Fruit fly (Drosophila melanogaster) whole organism, embryonic: ENCODE data around the gene Nup153.

ENCODE experiments used
- ATbp ChIP-seq: fragments of 200-800 bp; sonication (Bioruptor generic); optimal IDR thresholded peaks from 2 replicates; lab custom pipeline; 2017; ENCODE audit warnings: missing biosample characterization, mild to moderate bottlenecking, missing genetic modification characterization, missing genetic modification reagents
- Antp ChIP-seq: fragments of 200-800 bp; sonication (Bioruptor generic); optimal IDR thresholded peaks from 3 replicates; lab custom pipeline; 2016; ENCODE audit warnings: missing biosample characterization, missing genetic modification characterization
- B-H1 ChIP-seq: fragments of 200-800 bp; sonication (Bioruptor generic); IDR thresholded peaks from 3 replicates; pipeline ENCODE4 v1.3.6; 2022; ENCODE audit warnings: missing biosample characterization, missing genetic modification characterization
- CG10274 ChIP-seq: fragments of 200-800 bp; sonication (Bioruptor generic); optimal IDR thresholded peaks from 3 replicates; lab custom pipeline; 2017; ENCODE audit warnings: missing biosample characterization, mild to moderate bottlenecking, missing genetic modification characterization
- CG10959 ChIP-seq: fragments of 200-800 bp; sonication (Bioruptor generic); IDR thresholded peaks from 2 replicates; pipeline ENCODE4 v1.3.6; 2022; ENCODE audit warnings: missing biosample characterization, missing genetic modification characterization
- CG11560 ChIP-seq: fragments of 200-800 bp; sonication (Bioruptor generic); IDR thresholded peaks from 3 replicates; pipeline ENCODE4 v1.3.6; 2022; ENCODE audit warnings: missing biosample characterization, missing genetic modification characterization
- CG12391 ChIP-seq: fragments of 200-800 bp; sonication (Bioruptor generic); optimal IDR thresholded peaks from 3 replicates; lab custom pipeline; 2018; ENCODE audit warnings: missing biosample characterization, mild to moderate bottlenecking, missing genetic modification characterization, moderate library complexity
- CG16779 ChIP-seq: fragments of 200-800 bp; sonication (Bioruptor generic); IDR thresholded peaks from 2 replicates; pipeline ENCODE4 v1.3.6; 2022; ENCODE audit warnings: missing biosample characterization, missing genetic modification characterization
- CG17568 ChIP-seq: fragments of 200-800 bp; sonication (Bioruptor generic); optimal IDR thresholded peaks from 2 replicates; lab custom pipeline; 2018; ENCODE audit warnings: missing biosample characterization, mild to moderate bottlenecking, missing genetic modification characterization, moderate library complexity
- CG18476 ChIP-seq: fragments of 200-800 bp; sonication (Bioruptor generic); optimal IDR thresholded peaks from 2 replicates; lab custom pipeline; 2016; ENCODE audit warnings: missing biosample characterization, mild to moderate bottlenecking, missing genetic modification characterization
- CG18619 ChIP-seq: fragments of 200-800 bp; sonication (Bioruptor generic); optimal IDR thresholded peaks from 3 replicates; lab custom pipeline; 2017; ENCODE audit warnings: missing biosample characterization, mild to moderate bottlenecking, missing genetic modification characterization
- CG18764 ChIP-seq: fragments of 200-800 bp; sonication (Bioruptor generic); optimal IDR thresholded peaks from 3 replicates; lab custom pipeline; 2016; ENCODE audit warnings: missing biosample characterization, missing genetic modification characterization
- CG31224 ChIP-seq: fragments of 200-800 bp; sonication (Bioruptor generic); IDR thresholded peaks from 2 replicates; pipeline ENCODE4 v1.3.6; 2022; ENCODE audit warnings: missing biosample characterization, missing genetic modification characterization
- CG3163 ChIP-seq: fragments of 200-800 bp; sonication (Bioruptor generic); optimal IDR thresholded peaks from 3 replicates; lab custom pipeline; 2016; ENCODE audit warnings: missing biosample characterization, missing genetic modification characterization
- CG3281 ChIP-seq: fragments of 200-800 bp; sonication (Bioruptor generic); optimal IDR thresholded peaks from 3 replicates; lab custom pipeline; 2017; ENCODE audit warnings: missing biosample characterization, mild to moderate bottlenecking, missing genetic modification characterization
- CG33557 ChIP-seq: fragments of 200-800 bp; sonication (Bioruptor generic); optimal IDR thresholded peaks from 2 replicates; lab custom pipeline; 2019; ENCODE audit warnings: missing biosample characterization, mild to moderate bottlenecking, missing genetic modification characterization, moderate library complexity
- CG3838 ChIP-seq: fragments of 200-800 bp; sonication (Bioruptor generic); optimal IDR thresholded peaks from 3 replicates; lab custom pipeline; 2016; ENCODE audit warnings: missing biosample characterization, missing genetic modification characterization
- CG43689 ChIP-seq: fragments of 200-800 bp; sonication (Bioruptor generic); IDR thresholded peaks from 2 replicates; pipeline ENCODE4 v1.3.6; 2022; ENCODE audit warnings: missing biosample characterization, missing genetic modification characterization
- CG7963 ChIP-seq: fragments of 200-800 bp; sonication (Bioruptor generic); IDR thresholded peaks from 3 replicates; pipeline ENCODE4 v1.3.6; 2022; ENCODE audit warnings: missing biosample characterization, missing genetic modification characterization; ENCODE audit not compliant: partially characterized antibody
- CG7987 ChIP-seq: fragments of 200-800 bp; sonication (Bioruptor generic); optimal IDR thresholded peaks from 2 replicates; lab custom pipeline; 2018; ENCODE audit warnings: missing biosample characterization, mild to moderate bottlenecking, missing genetic modification characterization, moderate library complexity
- CG9215 ChIP-seq: fragments of 200-800 bp; sonication (Bioruptor generic); IDR thresholded peaks from 2 replicates; pipeline ENCODE4 v1.3.6; 2022; ENCODE audit warnings: missing biosample characterization, missing genetic modification characterization
- CHES-1-like ChIP-seq: fragments of 200-800 bp; sonication (Bioruptor generic); optimal IDR thresholded peaks from 2 replicates; lab custom pipeline; 2016; ENCODE audit warnings: missing biosample characterization, missing genetic modification characterization
- GATAe ChIP-seq: fragments of 200-800 bp; sonication (Bioruptor generic); conservative IDR thresholded peaks from 2 replicates; pipeline ENCODE4 v1.3.6; 2022; ENCODE audit warnings: missing biosample characterization, missing genetic modification characterization
- H2.0 ChIP-seq: fragments of 200-800 bp; sonication (Bioruptor generic); IDR thresholded peaks from 2 replicates; pipeline ENCODE4 v1.3.6; 2022; ENCODE audit warnings: missing biosample characterization, missing genetic modification characterization
- Hey ChIP-seq: fragments of 200-800 bp; sonication (Bioruptor generic); optimal IDR thresholded peaks from 3 replicates; lab custom pipeline; 2018; ENCODE audit warnings: missing biosample characterization, mild to moderate bottlenecking, missing genetic modification characterization
- Lhr ChIP-seq: fragments of 200-800 bp; sonication (Bioruptor generic); optimal IDR thresholded peaks from 3 replicates; lab custom pipeline; 2017; ENCODE audit warnings: mild to moderate bottlenecking, missing biosample characterization, missing genetic modification reagents, missing genetic modification characterization
- MTF-1 ChIP-seq: fragments of 200-800 bp; sonication (Bioruptor generic); optimal IDR thresholded peaks from 2 replicates; lab custom pipeline; 2018; ENCODE audit warnings: missing biosample characterization, mild to moderate bottlenecking, missing genetic modification characterization, borderline replicate concordance
- NK7.1 ChIP-seq: fragments of 200-800 bp; sonication (Bioruptor generic); optimal IDR thresholded peaks from 3 replicates; lab custom pipeline; 2016; ENCODE audit warnings: missing biosample characterization, missing genetic modification characterization
- Neu2 ChIP-seq: fragments of 200-800 bp; sonication (Bioruptor generic); optimal IDR thresholded peaks from 3 replicates; lab custom pipeline; 2016; ENCODE audit warnings: missing biosample characterization, missing genetic modification characterization, borderline replicate concordance
- Side ChIP-seq: fragments of 200-800 bp; sonication (Bioruptor generic); optimal IDR thresholded peaks from 2 replicates; lab custom pipeline; 2016; ENCODE audit warnings: missing biosample characterization, missing genetic modification characterization
- Sry-β ChIP-seq: fragments of 200-800 bp; sonication (Bioruptor generic); optimal IDR thresholded peaks from 2 replicates; lab custom pipeline; 2018; ENCODE audit warnings: missing biosample characterization, mild to moderate bottlenecking, missing genetic modification characterization, moderate library complexity
- Sry-δ ChIP-seq: fragments of 200-800 bp; sonication (Bioruptor generic); optimal IDR thresholded peaks from 2 replicates; lab custom pipeline; 2016; ENCODE audit warnings: missing biosample characterization, missing genetic modification characterization
- Ssrp ChIP-seq: fragments of 200-800 bp; sonication (Bioruptor generic); optimal IDR thresholded peaks from 2 replicates; lab custom pipeline; 2018; ENCODE audit warnings: missing biosample characterization, mild to moderate bottlenecking, missing genetic modification characterization, moderate library complexity
- da ChIP-seq: fragments of 200-800 bp; sonication (Bioruptor generic); optimal IDR thresholded peaks from 2 replicates; lab custom pipeline; 2016; ENCODE audit warnings: missing biosample characterization, missing genetic modification characterization
- dmrt11E ChIP-seq: fragments of 200-800 bp; sonication (Bioruptor generic); optimal IDR thresholded peaks from 3 replicates; lab custom pipeline; 2018; ENCODE audit warnings: missing biosample characterization, mild to moderate bottlenecking, missing genetic modification characterization, moderate library complexity
- en ChIP-seq: fragments of 200-800 bp; sonication (Bioruptor generic); optimal IDR thresholded peaks from 2 replicates; lab custom pipeline; 2016; ENCODE audit warnings: missing biosample characterization, missing genetic modification characterization
- gro ChIP-seq: fragments of 200-800 bp; sonication (Bioruptor generic); optimal IDR thresholded peaks from 2 replicates; lab custom pipeline; 2016; ENCODE audit warnings: missing biosample characterization, missing genetic modification characterization
- hth ChIP-seq: fragments of >200 bp; optimal IDR thresholded peaks from 2 replicates; lab custom pipeline; 2017; ENCODE audit warnings: inconsistent platforms
- ind ChIP-seq: fragments of 200-800 bp; sonication (Bioruptor generic); optimal IDR thresholded peaks from 3 replicates; lab custom pipeline; 2016; ENCODE audit warnings: missing biosample characterization, missing genetic modification characterization
- kay ChIP-seq: fragments of 200-800 bp; sonication (Bioruptor generic); optimal IDR thresholded peaks from 2 replicates; lab custom pipeline; 2016; ENCODE audit warnings: missing biosample characterization, missing genetic modification characterization
- ken ChIP-seq: fragments of 200-800 bp; sonication (Bioruptor generic); IDR thresholded peaks from 3 replicates; pipeline ENCODE4 v1.3.6; 2022; ENCODE audit warnings: missing biosample characterization, missing genetic modification characterization
- oc ChIP-seq: fragments of 200-800 bp; sonication (Bioruptor generic); optimal IDR thresholded peaks from 2 replicates; lab custom pipeline; 2018; ENCODE audit warnings: missing biosample characterization, mild to moderate bottlenecking, missing genetic modification characterization, moderate library complexity
- onecut ChIP-seq: fragments of 200-800 bp; sonication (Bioruptor generic); IDR thresholded peaks from 2 replicates; pipeline ENCODE4 v1.3.6; 2022; ENCODE audit warnings: missing biosample characterization, missing genetic modification characterization
- org-1 ChIP-seq: fragments of 200-800 bp; sonication (Bioruptor generic); optimal IDR thresholded peaks from 2 replicates; lab custom pipeline; 2017; ENCODE audit warnings: missing biosample characterization, missing genetic modification characterization
- p53 ChIP-seq: fragments of 200-800 bp; sonication (Bioruptor generic); optimal IDR thresholded peaks from 2 replicates; lab custom pipeline; 2016; ENCODE audit warnings: missing biosample characterization, missing genetic modification characterization
- peb ChIP-seq: fragments of 200-800 bp; sonication (Bioruptor generic); IDR thresholded peaks from 2 replicates; pipeline ENCODE4 v1.3.6; 2022; ENCODE audit warnings: missing biosample characterization, missing genetic modification characterization
- pros ChIP-seq: fragments of 200-800 bp; sonication (Bioruptor generic); optimal IDR thresholded peaks from 3 replicates; lab custom pipeline; 2019; ENCODE audit warnings: missing biosample characterization, mild to moderate bottlenecking, missing genetic modification characterization, moderate library complexity
- sqz ChIP-seq: fragments of 200-800 bp; sonication (Bioruptor generic); optimal IDR thresholded peaks from 3 replicates; lab custom pipeline; 2018; ENCODE audit warnings: missing biosample characterization, mild to moderate bottlenecking, missing genetic modification characterization
- trem ChIP-seq: fragments of 200-800 bp; optimal IDR thresholded peaks from 3 replicates; lab custom pipeline; 2019; ENCODE audit warnings: missing biosample characterization, mild to moderate bottlenecking, missing genetic modification characterization, moderate library complexity

The Nup153 gene

DNA sequence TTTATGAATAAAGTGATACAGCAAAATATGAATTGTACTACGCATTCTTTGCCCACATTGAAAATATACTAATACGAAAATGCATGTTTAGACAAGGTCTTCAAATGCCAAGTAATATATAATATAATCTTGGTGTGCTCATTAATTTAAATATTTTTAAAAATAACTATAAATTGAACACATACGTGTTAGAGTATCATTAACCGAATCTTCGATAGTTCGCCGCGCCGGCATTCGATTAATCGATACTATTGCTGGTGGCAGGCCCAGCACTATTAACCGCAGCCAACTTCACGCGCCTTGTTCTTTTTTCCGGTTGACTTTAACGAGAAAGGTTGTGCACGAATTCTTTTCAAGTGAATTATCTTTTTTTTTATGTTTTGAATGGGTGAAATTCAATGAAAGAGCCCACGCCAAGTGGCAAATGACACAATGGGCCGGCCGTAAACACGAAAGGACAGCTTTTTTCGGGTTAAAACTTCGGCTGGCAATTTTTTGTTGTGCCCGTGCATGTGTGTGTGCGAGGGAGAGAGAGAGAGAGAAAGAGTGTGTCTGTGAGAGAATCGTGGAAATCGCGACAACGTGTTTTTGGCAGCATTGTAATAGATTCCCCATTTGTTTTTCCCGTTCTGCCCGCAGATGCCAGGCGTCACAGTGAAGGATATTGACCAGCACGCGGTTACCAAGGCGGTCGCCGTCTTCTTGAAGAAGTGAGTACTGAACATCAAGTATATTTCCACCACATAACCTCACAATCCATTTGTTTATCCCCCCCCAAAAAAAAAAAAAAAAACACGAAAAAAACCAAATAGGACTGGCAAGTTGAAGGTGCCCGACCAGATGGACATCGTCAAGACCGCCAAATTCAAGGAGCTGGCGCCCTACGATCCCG lies 38.8 kb downstream of the Nup153 start, which contains the start of gene RpS19a (continued):
- TF ChIP-seq CG11560 (tag; lab: Robert Waterston, UW) (peak; percentile 96), CG17568 (GFP tag; lab: Kevin White, UChicago) (peak; percentile 92), Sry-δ (GFP tag; lab: Kevin White, UChicago) (peak; percentile 72), Hey (tag; lab: Kevin White, UChicago) (peak; percentile 74), da (GFP tag; lab: Kevin White, UChicago) (no peak), Side (GFP tag; lab: Kevin White, UChicago) (peak; percentile 65), p53 (no peak), CG18619 (peak; percentile 87), CG7963 (GFP tag; lab: Robert Waterston, UW) (peak; percentile 29; the same call in 1 of the 3 replicates), GATAe (GFP tag; lab: Robert Waterston, UW) (no peak; the same call in 1 of the 2 replicates), onecut (peak; percentile 80), MTF-1 (GFP tag; lab: Kevin White, UChicago) (peak; percentile 95), NK7.1 (GFP tag; lab: Kevin White, UChicago) (peak; percentile 48), CG3838 (GFP tag; lab: Kevin White, UChicago) (no peak), Lhr (GFP tag; lab: Kevin White, UChicago) (peak; percentile 55), ken (GFP tag; lab: Robert Waterston, UW) (peak; percentile 78; the same call in 2 of the 3 replicates), sqz (peak; percentile 87), H2.0 (peak; percentile 61; the same call in 1 of the 2 replicates), CG31224 (peak; percentile 46), CG16779 (GFP tag; lab: Robert Waterston, UW) (0 out of 2 replicates have a peak, but pooled peaks have one; percentile 66), peb (GFP tag; lab: Robert Waterston, UW) (peak; percentile 23; the same call in 1 of the 2 replicates), CG43689 (GFP tag; lab: Robert Waterston, UW) (peak; percentile 68; the same call in 1 of the 2 replicates), hth (lab: Kevin White, UChicago) (no peak), CG9215 (GFP tag; lab: Robert Waterston, UW) (no peak), trem (tag; lab: Kevin White, UChicago) (peak; percentile 87), Sry-β (GFP tag; lab: Kevin White, UChicago) (peak; percentile 44), CG10274 (peak; percentile 73), CG18476 (GFP tag; lab: Kevin White, UChicago) (peak; percentile 14), CG18764 (GFP tag; lab: Kevin White, UChicago) (peak; percentile 39), pros (GFP tag; lab: Kevin White, UChicago) (peak; percentile 40), CG3163 (GFP tag; lab: Kevin White, UChicago) (peak; percentile 29), dmrt11E (tag; lab: Kevin White, UChicago) (peak; percentile 61), CHES-1-like (no peak), CG10959 (GFP tag; lab: Robert Waterston, UW) (peak; percentile 66), Neu2 (GFP tag; lab: Kevin White, UChicago) (peak; percentile 21), B-H1 (peak; percentile 48; the same call in 1 of the 3 replicates), CG33557 (GFP tag; lab: Kevin White, UChicago) (peak; percentile 75), oc (tag; lab: Kevin White, UChicago) (no peak), ATbp (peak; percentile 83), CG12391 (tag; lab: Kevin White, UChicago) (peak; percentile 72), CG7987 (GFP tag; lab: Kevin White, UChicago) (peak; percentile 94), kay (GFP tag; lab: Kevin White, UChicago) (no peak), Antp (GFP tag; lab: Kevin White, UChicago) (no peak), ind (GFP tag; lab: Kevin White, UChicago) (no peak), Ssrp (tag; lab: Kevin White, UChicago) (peak; percentile 21), CG3281 (GFP tag; lab: Kevin White, UChicago) (peak; percentile 87), gro (GFP tag; lab: Kevin White, UChicago) (peak; percentile 53), en (GFP tag; lab: Kevin White, UChicago) (peak; percentile 24), org-1 (GFP tag; lab: Kevin White, UChicago) (peak; percentile 73)
